Fruit fly (Drosophila melanogaster): Measurements from ENCODE around the gene CG3699.
A peak's percentile ranks its signal among the peaks of the same experiment; 100 is the strongest.

The CG3699 gene

DNA sequence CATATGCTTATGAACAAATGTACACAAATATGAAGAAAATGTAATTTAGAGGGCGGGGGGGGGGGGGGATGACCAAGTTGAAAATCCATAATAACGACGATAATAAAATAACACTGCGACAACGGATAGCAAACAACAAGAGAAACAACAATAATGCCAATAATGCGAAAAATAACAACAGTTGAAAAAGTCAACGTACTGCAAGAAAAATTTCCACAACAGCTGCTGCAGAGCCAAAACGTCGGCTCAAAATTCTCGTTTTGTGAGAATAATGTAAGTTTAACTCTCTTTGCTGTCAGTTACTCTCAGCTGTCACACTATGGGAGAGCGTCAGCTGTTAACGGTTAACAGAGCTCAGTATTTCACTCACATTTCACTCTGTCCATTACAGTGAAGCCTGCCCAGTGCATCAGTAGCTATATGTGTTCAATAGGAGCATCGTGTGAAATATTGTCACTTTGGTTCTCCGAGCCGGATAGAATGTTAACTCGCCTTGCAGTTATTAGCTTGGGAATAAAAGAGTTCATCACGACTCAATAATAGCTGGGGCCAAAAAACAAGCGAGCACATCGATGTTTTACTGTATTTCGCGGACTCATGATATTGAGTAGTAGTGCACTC lies 46.5 kb downstream of the CG3699 start (continued):
- TF ChIP-seq PHDP (tag; optimal IDR thresholded peaks at IDR 0.05): peak; percentile 85
- TF ChIP-seq chn (GFP tag; optimal IDR thresholded peaks at IDR 0.05): peak; percentile 78
- peak; percentile 79 for TF ChIP-seq CG11398 (GFP tag; optimal IDR thresholded peaks at IDR 0.05)
- TF ChIP-seq CG17802 (tag; optimal IDR thresholded peaks at IDR 0.05): peak; percentile 30
- peak; percentile 70 for TF ChIP-seq ewg (GFP tag; optimal IDR thresholded peaks at IDR 0.05)
- peak; percentile 38 for TF ChIP-seq eyg (GFP tag; optimal IDR thresholded peaks at IDR 0.05)
- no peak for TF ChIP-seq exex (tag; optimal IDR thresholded peaks at IDR 0.05)
- TF ChIP-seq CG4282 (GFP tag; optimal IDR thresholded peaks at IDR 0.05): peak; percentile 46
- no peak for TF ChIP-seq pzg (GFP tag; optimal IDR thresholded peaks at IDR 0.05)
- peak; percentile 61 for TF ChIP-seq CG11085 (GFP tag; IDR thresholded peaks at IDR 0.05)
- no peak for TF ChIP-seq sima (GFP tag; optimal IDR thresholded peaks at IDR 0.05)
- TF ChIP-seq CG5245 (GFP tag; optimal IDR thresholded peaks at IDR 0.05): peak; percentile 43
- peak; percentile 81 for TF ChIP-seq E2f1 (GFP tag; IDR thresholded peaks at IDR 0.05)
- TF ChIP-seq Dfd (GFP tag; optimal IDR thresholded peaks at IDR 0.05): no peak
- no peak for TF ChIP-seq grn (GFP tag; optimal IDR thresholded peaks at IDR 0.05)
- TF ChIP-seq sna (GFP tag; IDR thresholded peaks at IDR 0.05; ENCODE audit: partially characterized antibody): no peak
- no peak for TF ChIP-seq tna (GFP tag; IDR thresholded peaks at IDR 0.05; ENCODE audit: partially characterized antibody)
- TF ChIP-seq ttk (GFP tag; IDR thresholded peaks at IDR 0.05): peak; percentile 83
- no peak for TF ChIP-seq CG14860 (GFP tag; IDR thresholded peaks at IDR 0.05; ENCODE audit: partially characterized antibody)
- peak; percentile 64 for TF ChIP-seq Atf-2 (GFP tag; optimal IDR thresholded peaks at IDR 0.05)
- peak; percentile 7; the same call in 1 of the 3 replicates for TF ChIP-seq sr (GFP tag; IDR thresholded peaks at IDR 0.05)
- peak; percentile 98 for TF ChIP-seq Med (GFP tag)
- peak; percentile 60 for TF ChIP-seq Bdp1 (GFP tag; optimal IDR thresholded peaks at IDR 0.05)
- TF ChIP-seq ken (GFP tag; IDR thresholded peaks at IDR 0.05): peak; percentile 80
- TF ChIP-seq CG7928 (GFP tag; optimal IDR thresholded peaks at IDR 0.05): no peak
- TF ChIP-seq Sox102F (GFP tag; optimal IDR thresholded peaks at IDR 0.05): peak; percentile 84
- peak; percentile 47 for TF ChIP-seq CG31365 (tag; optimal IDR thresholded peaks at IDR 0.05)
- no peak for TF ChIP-seq YL-1 (GFP tag; optimal IDR thresholded peaks at IDR 0.05)
- TF ChIP-seq hb (GFP tag; IDR thresholded peaks at IDR 0.05; ENCODE audit: partially characterized antibody): no peak
- TF ChIP-seq crp (GFP tag; optimal IDR thresholded peaks at IDR 0.05): peak in 1 of 2 experiments; percentile 20
- TF ChIP-seq CG42726 (GFP tag; IDR thresholded peaks at IDR 0.05; ENCODE audit: partially characterized antibody): no peak
- TF ChIP-seq HmgD (GFP tag; optimal IDR thresholded peaks at IDR 0.05): peak; percentile 53
- peak; percentile 80 for TF ChIP-seq Hsf (GFP tag; optimal IDR thresholded peaks at IDR 0.05)
- peak; percentile 49 for TF ChIP-seq Fer2 (tag; optimal IDR thresholded peaks at IDR 0.05)
- TF ChIP-seq pho (GFP tag; optimal IDR thresholded peaks at IDR 0.05): peak; percentile 60
- peak; percentile 77 for TF ChIP-seq phol (tag; optimal IDR thresholded peaks at IDR 0.05)
- peak; percentile 80 for TF ChIP-seq CG12219 (GFP tag; optimal IDR thresholded peaks at IDR 0.05)
- TF ChIP-seq sens (GFP tag): peak; percentile 97
- TF ChIP-seq Hr78 (GFP tag; optimal IDR thresholded peaks at IDR 0.05): peak in 1 of 2 experiments; percentile 22
- 0 out of 3 replicates have a peak, but pooled peaks have one; percentile 31 for TF ChIP-seq gce (GFP tag; IDR thresholded peaks at IDR 0.05)
- TF ChIP-seq gcm (GFP tag; optimal IDR thresholded peaks at IDR 0.05): peak; percentile 69
- TF ChIP-seq CG10321 (GFP tag; IDR thresholded peaks at IDR 0.05): peak; percentile 45; the same call in 1 of the 2 replicates
- TF ChIP-seq Kr (GFP tag; optimal IDR thresholded peaks at IDR 0.05): no peak
- TF ChIP-seq Dp (GFP tag; optimal IDR thresholded peaks at IDR 0.05): no peak
- TF ChIP-seq CG13287 (GFP tag; IDR thresholded peaks at IDR 0.05; ENCODE audit: partially characterized antibody): no peak; the same call in 1 of the 2 replicates
- TF ChIP-seq tap (tag; optimal IDR thresholded peaks at IDR 0.05): peak; percentile 73
- TF ChIP-seq CG12769 (tag; optimal IDR thresholded peaks at IDR 0.05): peak; percentile 90
- TF ChIP-seq pfk (GFP tag; optimal IDR thresholded peaks at IDR 0.05): no peak
- TF ChIP-seq HmgZ (tag; optimal IDR thresholded peaks at IDR 0.05): peak; percentile 74

All from whole organism, embryonic.